Worm (Caenorhabditis elegans): ENCODE results near the gene C50B6.1.
A peak's percentile ranks its signal among the peaks of the same experiment; 100 is the strongest.

- TF ChIP-seq lin-54 (GFP tag; optimal IDR thresholded peaks at IDR 0.05), result peak; percentile 71
- TF ChIP-seq F49E8.2 (tag; optimal IDR thresholded peaks at IDR 0.05; ENCODE audit: insufficient read depth), result no peak
- TF ChIP-seq madf-6 (GFP tag; IDR thresholded peaks at IDR 0.05), result peak; percentile 82
- no peak for TF ChIP-seq snpc-4 (GFP tag; optimal IDR thresholded peaks at IDR 0.05)
- TF ChIP-seq snpc-4 (tag; optimal IDR thresholded peaks at IDR 0.05), result peak in 2 of 4 experiments; percentile 31 to 45
- no peak for TF ChIP-seq chd-7 (tag; optimal IDR thresholded peaks at IDR 0.05)
- no peak for TF ChIP-seq snpc-1.3 (tag; optimal IDR thresholded peaks at IDR 0.05; ENCODE audit: insufficient read depth)
- no peak for TF ChIP-seq him-1 (tag; optimal IDR thresholded peaks at IDR 0.05)
- no peak for TF ChIP-seq mel-28 (tag; optimal IDR thresholded peaks at IDR 0.05; ENCODE audit: borderline replicate concordance)
- TF ChIP-seq T07F8.4 (tag; optimal IDR thresholded peaks at IDR 0.05), result no peak
- no peak for TF ChIP-seq B0035.1 (tag; optimal IDR thresholded peaks at IDR 0.05)
- no peak for TF ChIP-seq F52B5.7 (tag; optimal IDR thresholded peaks at IDR 0.05)
- no peak for TF ChIP-seq F22D6.2 (tag; optimal IDR thresholded peaks at IDR 0.05)
- TF ChIP-seq F33H1.4 (GFP tag; IDR thresholded peaks at IDR 0.05), result peak; percentile 64
These were observed 4.4 kb downstream of the C50B6.1 start, which contains the start of gene C50B6.3 for ce11 chrV:13313045-13313623.

Data from whole organism, young adult.